Worm (Caenorhabditis elegans): ENCODE measurements around the gene plpr-1.

plpr-1 gene

DNA sequence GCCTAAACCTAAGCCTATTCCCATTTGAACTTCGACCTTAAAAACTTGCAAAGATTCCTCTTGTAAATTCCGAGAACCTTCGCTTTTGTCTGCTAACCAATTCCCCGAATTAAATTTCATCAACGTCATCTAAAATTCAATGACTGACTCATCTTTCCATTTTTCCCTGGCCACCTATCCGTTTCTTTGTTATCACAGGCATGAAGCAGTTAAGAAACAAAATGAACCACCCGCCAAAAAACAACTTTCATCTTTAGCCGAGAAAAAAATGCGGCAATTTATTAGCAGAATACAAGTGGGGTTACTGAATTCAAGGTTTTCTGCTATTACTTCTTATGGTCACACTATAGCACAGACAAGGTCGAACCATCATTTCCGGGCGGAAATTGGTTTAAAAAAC is 17.4 kb upstream of the plpr-1 start:
- TF ChIP-seq mdt-29 (GFP tag; IDR thresholded peaks at IDR 0.05) (no peak), daf-8 (GFP tag; IDR thresholded peaks at IDR 0.05) (no peak), skn-1 (tag; optimal IDR thresholded peaks at IDR 0.05) (no peak), lir-3 (tag; optimal IDR thresholded peaks at IDR 0.05) (no peak)

- no peak for TF ChIP-seq ces-1 (GFP tag; optimal IDR thresholded peaks at IDR 0.05)
- TF ChIP-seq zfp-2 (tag; optimal IDR thresholded peaks at IDR 0.05) = no peak
- no peak for TF ChIP-seq ceh-32 (tag; optimal IDR thresholded peaks at IDR 0.05; ENCODE audit: poor library complexity)
- no peak for TF ChIP-seq mdl-1 (tag; optimal IDR thresholded peaks at IDR 0.05)
- peak; percentile 46 for TF ChIP-seq nhr-28 (tag; optimal IDR thresholded peaks at IDR 0.05)
- TF ChIP-seq aly-2 (tag; optimal IDR thresholded peaks at IDR 0.05) = no peak
- no peak for TF ChIP-seq ama-1 (optimal IDR thresholded peaks at IDR 0.05)
These were observed 16.3 kb upstream of the plpr-1 start for ce11 chrII:11205783-11206182.

- TF ChIP-seq T26A8.4 (GFP tag; IDR thresholded peaks at IDR 0.05) (peak; percentile 39; the same call in 1 of the 2 replicates), hmg-1.1 (GFP tag; IDR thresholded peaks at IDR 0.05) (peak; percentile 33; the same call in 1 of the 2 replicates), lim-7 (GFP tag; IDR thresholded peaks at IDR 0.05) (peak; percentile 38), egl-43 (GFP tag; IDR thresholded peaks at IDR 0.05) (peak; percentile 52; the same call in 1 of the 2 replicates), set-16 (GFP tag; IDR thresholded peaks at IDR 0.05) (peak; percentile 80), dmd-9 (GFP tag; IDR thresholded peaks at IDR 0.05) (0 out of 2 replicates have a peak, but pooled peaks have one; percentile 19), mxl-2 (GFP tag; conservative IDR thresholded peaks at IDR 0.05) (peak; percentile 38; the same call in 1 of the 2 replicates)
These were observed 10.4 kb upstream of the plpr-1 start for ce11 chrII:11211661-11212060.

DNA sequence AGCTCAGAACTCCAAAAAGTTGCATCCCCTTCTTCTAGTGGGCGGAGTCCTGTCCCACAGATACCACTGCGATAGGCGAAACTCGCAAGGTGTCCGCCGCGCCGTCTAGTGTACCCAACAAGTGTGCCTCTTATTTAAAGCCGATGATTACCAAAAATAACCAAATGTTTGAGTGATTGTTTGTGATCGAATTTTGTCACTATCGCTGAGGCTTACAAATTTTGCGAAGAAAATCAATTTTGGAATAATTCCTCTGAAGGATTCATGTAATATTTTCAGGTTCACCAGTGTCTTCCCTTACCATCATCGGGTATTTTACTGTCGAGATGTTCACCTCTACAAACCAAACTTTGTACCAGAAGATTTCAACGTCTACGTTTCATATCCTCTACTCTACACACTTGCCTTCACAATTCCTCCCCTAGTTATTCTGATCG is 2.0 kb downstream of the plpr-1 start:
- TF ChIP-seq unc-62 (GFP tag; optimal IDR thresholded peaks at IDR 0.05 in 1 of 2) (no peak), unc-62 (tag; optimal IDR thresholded peaks at IDR 0.05) (no peak), ceh-44 (GFP tag; IDR thresholded peaks at IDR 0.05) (peak; percentile 96), dmd-9 (GFP tag; IDR thresholded peaks at IDR 0.05) (no peak), snpc-1.2 (GFP tag; IDR thresholded peaks at IDR 0.05) (peak; percentile 85), F49E8.2 (tag; optimal IDR thresholded peaks at IDR 0.05; ENCODE audit: borderline replicate concordance) (peak; percentile 90), ZK337.2 (GFP tag; IDR thresholded peaks at IDR 0.05) (no peak), F44E2.7 (GFP tag; IDR thresholded peaks at IDR 0.05) (no peak), ama-1 (optimal IDR thresholded peaks at IDR 0.05) (peak; percentile 98), nhr-77 (tag; optimal IDR thresholded peaks at IDR 0.05) (peak; percentile 47), lin-13 (GFP tag; optimal IDR thresholded peaks at IDR 0.05) (peak; percentile 82), nhr-111 (GFP tag; optimal IDR thresholded peaks at IDR 0.05) (no peak), skn-1 (tag; optimal IDR thresholded peaks at IDR 0.05) (no peak), daf-8 (GFP tag; IDR thresholded peaks at IDR 0.05) (no peak), nhr-28 (tag; optimal IDR thresholded peaks at IDR 0.05) (peak; percentile 72), nhr-25 (tag; optimal IDR thresholded peaks at IDR 0.05; ENCODE audit: borderline replicate concordance, insufficient read depth) (no peak), aha-1 (tag) (peak; percentile 62), zfp-3 (GFP tag; conservative IDR thresholded peaks at IDR 0.05) (no peak), snpc-4 (tag; optimal IDR thresholded peaks at IDR 0.05) (peak; percentile 93), Y75B8A.6 (GFP tag; IDR thresholded peaks at IDR 0.05) (0 out of 2 replicates have a peak, but pooled peaks have one; percentile 34), Y48G9A.11 (GFP tag; IDR thresholded peaks at IDR 0.05) (peak; percentile 76), egl-43 (GFP tag; IDR thresholded peaks at IDR 0.05) (no peak), php-3 (GFP tag; IDR thresholded peaks at IDR 0.05) (peak; percentile 64; the same call in 1 of the 2 replicates), dmd-8 (GFP tag; IDR thresholded peaks at IDR 0.05) (no peak), nhr-237 (tag; optimal IDR thresholded peaks at IDR 0.05) (peak; percentile 34), ceh-28 (tag; optimal IDR thresholded peaks at IDR 0.05) (no peak), ces-1 (GFP tag; optimal IDR thresholded peaks at IDR 0.05) (no peak), ceh-62 (tag; optimal IDR thresholded peaks at IDR 0.05) (no peak), zip-11 (GFP tag; IDR thresholded peaks at IDR 0.05) (no peak), F26F4.8 (GFP tag; conservative IDR thresholded peaks at IDR 0.05) (no peak), ztf-7 (tag; optimal IDR thresholded peaks at IDR 0.05) (peak; percentile 31), ctbp-1 (GFP tag; IDR thresholded peaks at IDR 0.05) (no peak), R02D3.7 (tag; optimal IDR thresholded peaks at IDR 0.05) (no peak), hlh-11 (tag; optimal IDR thresholded peaks at IDR 0.05) (peak; percentile 80), daf-19 (GFP tag; conservative IDR thresholded peaks at IDR 0.05) (peak; percentile 67; the same call in 1 of the 2 replicates)

Measured in whole organism, L4 larva.